Worm (Caenorhabditis elegans): ENCODE data around the gene irld-36.

- TF ChIP-seq ets-7 (tag; optimal IDR thresholded peaks at IDR 0.05) = no peak
- TF ChIP-seq hmg-4 (GFP tag; optimal IDR thresholded peaks at IDR 0.05) = no peak
- no peak for TF ChIP-seq tbx-11 (GFP tag; IDR thresholded peaks at IDR 0.05)
- TF ChIP-seq tbx-37 (GFP tag; conservative IDR thresholded peaks at IDR 0.05) = no peak
- no peak for TF ChIP-seq B0310.2 (tag; optimal IDR thresholded peaks at IDR 0.05)
- no peak for TF ChIP-seq aly-1 (tag; optimal IDR thresholded peaks at IDR 0.05)
- no peak for TF ChIP-seq sea-1 (GFP tag; conservative IDR thresholded peaks at IDR 0.05)
- no peak for TF ChIP-seq ama-1 (optimal IDR thresholded peaks at IDR 0.05)
- no peak for TF ChIP-seq hmbx-1 (tag; optimal IDR thresholded peaks at IDR 0.05)
- TF ChIP-seq ceh-13 (GFP tag; optimal IDR thresholded peaks at IDR 0.05) = no peak
- TF ChIP-seq F13C5.2 (tag; optimal IDR thresholded peaks at IDR 0.05) = no peak
- TF ChIP-seq flt-1 (GFP tag; IDR thresholded peaks at IDR 0.05) = no peak
- TF ChIP-seq scrt-1 (GFP tag; IDR thresholded peaks at IDR 0.05) = no peak
Observed at ce11 chrII:1635969-1636368, 43.2 kb upstream of the irld-36 start.

Data from whole organism, early embryonic.